Worm (Caenorhabditis elegans) whole organism, L1 larva: ENCODE data around the gene pnn-1.

Experiments used
- C04F5.9 ChIP-seq: sonication (generic microtip); optimal IDR thresholded peaks from 2 replicates; lab custom pipeline; 2016; ENCODE audit warnings: missing genetic modification characterization, missing compliant biosample characterization
- ama-1 ChIP-seq: fragments of 150-350 bp; optimal IDR thresholded peaks from 2 replicates; lab custom pipeline; 2014
- blmp-1 ChIP-seq: fragments of 150-350 bp; optimal IDR thresholded peaks from 2 replicates; lab custom pipeline; 2014; ENCODE audit warnings: missing biosample characterization, missing genetic modification characterization
- ceh-63 ChIP-seq: fragments of 200-800 bp; sonication (Bioruptor generic); optimal IDR thresholded peaks from 2 replicates; lab custom pipeline; 2018; ENCODE audit warnings: mild to moderate bottlenecking, missing genetic modification characterization, missing compliant biosample characterization
- ceh-8 ChIP-seq: fragments of 200-800 bp; sonication (Bioruptor generic); optimal IDR thresholded peaks from 2 replicates; lab custom pipeline; 2018; ENCODE audit warnings: mild to moderate bottlenecking, missing genetic modification characterization, moderate library complexity, missing compliant biosample characterization
- ceh-90 ChIP-seq: sonication (generic microtip); optimal IDR thresholded peaks from 2 replicates; lab custom pipeline; 2016; ENCODE audit warnings: missing genetic modification characterization, missing compliant biosample characterization
- dpl-1 ChIP-seq, 3 experiments: fragments of 150-350 bp in 2 of 3; sonication (generic microtip) in 1 of 3; optimal IDR thresholded peaks; 2 replicates each; lab custom pipeline; 2014 to 2017; ENCODE audit warnings: missing biosample characterization in 3 of 3, missing genetic modification characterization in 3 of 3, missing genetic modification reagents in 3 of 3
- efl-1 ChIP-seq, 4 experiments: fragments of 150-350 bp; optimal IDR thresholded peaks in 3 of 4; peaks in 1 of 4; 1 replicate in 1 of 4; 2 replicates in 3 of 4; lab custom pipeline; 2014; ENCODE audit warnings: missing biosample characterization in 2 of 4, missing genetic modification characterization in 2 of 4, missing genetic modification reagents in 2 of 4
- efl-3 ChIP-seq: fragments of 200-800 bp; sonication (Bioruptor generic); optimal IDR thresholded peaks from 2 replicates; lab custom pipeline; 2018; ENCODE audit warnings: mild to moderate bottlenecking, missing genetic modification characterization, missing compliant biosample characterization
- egl-13 ChIP-seq: sonication (generic microtip); optimal IDR thresholded peaks from 2 replicates; lab custom pipeline; 2016; ENCODE audit warnings: missing genotype, missing genetic modification reagents, missing genetic modification characterization, missing compliant biosample characterization
- elt-2 ChIP-seq: sonication (generic microtip); optimal IDR thresholded peaks from 2 replicates; lab custom pipeline; 2016; ENCODE audit warnings: missing genetic modification characterization, mild to moderate bottlenecking, inconsistent platforms, missing compliant biosample characterization, missing genetic modification reagents
- elt-3 ChIP-seq, 6 experiments: fragments of 150-350 bp in 1 of 6; sonication (generic microtip); optimal IDR thresholded peaks; 2 replicates each; lab custom pipeline; 2017 to 2018; ENCODE audit warnings: missing biosample characterization in 6 of 6, missing genetic modification characterization in 6 of 6, inconsistent platforms in 1 of 6
- ets-5 ChIP-seq: fragments of 200-800 bp; sonication (Bioruptor generic); IDR thresholded peaks from 2 replicates; pipeline ENCODE4 v1.3.6; 2022; ENCODE audit warnings: missing genetic modification characterization, missing compliant biosample characterization
- fkh-4 ChIP-seq: sonication (generic microtip); optimal IDR thresholded peaks from 2 replicates; lab custom pipeline; 2016; ENCODE audit warnings: missing compliant biosample characterization, missing genetic modification characterization, borderline replicate concordance
- fkh-8 ChIP-seq: sonication (generic microtip); optimal IDR thresholded peaks from 2 replicates; lab custom pipeline; 2016; ENCODE audit warnings: mild to moderate bottlenecking, missing genetic modification characterization, missing compliant biosample characterization
- fos-1 ChIP-seq: fragments of 150-350 bp; optimal IDR thresholded peaks from 2 replicates; lab custom pipeline; 2014; ENCODE audit warnings: missing biosample characterization, missing genetic modification characterization
- grh-1 ChIP-seq: fragments of 200-800 bp; sonication (Bioruptor generic); IDR thresholded peaks from 2 replicates; pipeline ENCODE4 v1.3.6; 2022; ENCODE audit warnings: missing genetic modification reagents, missing genetic modification characterization, missing compliant biosample characterization
- lin-13 ChIP-seq: fragments of 150-350 bp; optimal IDR thresholded peaks from 2 replicates; lab custom pipeline; 2014; ENCODE audit warnings: missing biosample characterization, missing genetic modification reagents, missing genetic modification characterization
- lin-14 ChIP-seq: fragments of 200-800 bp; sonication (Bioruptor generic); optimal IDR thresholded peaks from 2 replicates; lab custom pipeline; 2018; ENCODE audit warnings: mild to moderate bottlenecking, missing genetic modification characterization, moderate library complexity, missing compliant biosample characterization
- lin-35 ChIP-seq, 2 experiments: fragments of 150-350 bp; optimal IDR thresholded peaks; 2 replicates each; lab custom pipeline; 2014; ENCODE audit warnings: missing biosample characterization in 2 of 2, missing genetic modification characterization in 2 of 2, missing genetic modification reagents in 2 of 2
- lsy-2 ChIP-seq, 2 experiments: fragments of 150-350 bp; optimal IDR thresholded peaks; 2 replicates each; lab custom pipeline; 2014; ENCODE audit warnings: missing biosample characterization in 2 of 2, missing genetic modification characterization in 2 of 2
- mab-9 ChIP-seq: fragments of 200-800 bp; sonication (Bioruptor generic); IDR thresholded peaks from 2 replicates; pipeline ENCODE4 v1.3.6; 2022; ENCODE audit warnings: missing genetic modification reagents, missing genetic modification characterization, missing compliant biosample characterization
- mdl-1 ChIP-seq, 2 experiments: fragments of 150-350 bp; optimal IDR thresholded peaks; 2 replicates each; lab custom pipeline; 2014 to 2017; ENCODE audit warnings: missing biosample characterization in 2 of 2, missing genetic modification characterization in 2 of 2, inconsistent platforms in 1 of 2
- mef-2 ChIP-seq: fragments of 150-350 bp; optimal IDR thresholded peaks from 2 replicates; lab custom pipeline; 2014; ENCODE audit warnings: missing biosample characterization, missing genetic modification characterization
- nhr-12 ChIP-seq: sonication (generic microtip); optimal IDR thresholded peaks from 2 replicates; lab custom pipeline; 2017; ENCODE audit warnings: missing biosample characterization, missing genetic modification characterization
- nhr-20 ChIP-seq: sonication (generic microtip); optimal IDR thresholded peaks from 2 replicates; lab custom pipeline; 2016; ENCODE audit warnings: mild to moderate bottlenecking, missing genetic modification characterization, missing compliant biosample characterization
- nhr-47 ChIP-seq: sonication (generic microtip); optimal IDR thresholded peaks from 2 replicates; lab custom pipeline; 2016; ENCODE audit warnings: mild to moderate bottlenecking, missing genetic modification characterization, moderate library complexity, missing compliant biosample characterization
- nhr-71 ChIP-seq: sonication (generic microtip); optimal IDR thresholded peaks from 2 replicates; lab custom pipeline; 2016; ENCODE audit warnings: mild to moderate bottlenecking, missing genetic modification characterization, moderate library complexity, missing compliant biosample characterization
- nhr-85 ChIP-seq: sonication (generic microtip); peaks from one replicate; lab custom pipeline; 2016; ENCODE audit warnings: missing genetic modification characterization, inconsistent platforms, missing compliant biosample characterization
- nhr-90 ChIP-seq: sonication (generic microtip); optimal IDR thresholded peaks from 2 replicates; lab custom pipeline; 2016; ENCODE audit warnings: mild to moderate bottlenecking, missing genetic modification characterization, missing compliant biosample characterization; ENCODE audit not compliant: poor library complexity
- pax-3 ChIP-seq: fragments of 200-800 bp; sonication (Bioruptor generic); optimal IDR thresholded peaks from 2 replicates; lab custom pipeline; 2018; ENCODE audit warnings: mild to moderate bottlenecking, missing genetic modification characterization, moderate library complexity, missing compliant biosample characterization
- snu-23 ChIP-seq: sonication (generic microtip); optimal IDR thresholded peaks from 2 replicates; lab custom pipeline; 2016; ENCODE audit warnings: missing genetic modification characterization, missing compliant biosample characterization
- sptf-1 ChIP-seq: fragments of 150-350 bp; optimal IDR thresholded peaks from 2 replicates; lab custom pipeline; 2014; ENCODE audit warnings: missing biosample characterization, missing genetic modification characterization
- swsn-7 ChIP-seq: sonication (generic microtip); optimal IDR thresholded peaks from 2 replicates; lab custom pipeline; 2016; ENCODE audit warnings: missing genetic modification characterization, missing compliant biosample characterization
- unc-30 ChIP-seq: sonication (generic microtip); optimal IDR thresholded peaks from 2 replicates; lab custom pipeline; 2017; ENCODE audit warnings: missing biosample characterization, missing genetic modification characterization
- unc-62 ChIP-seq: fragments of 150-350 bp; optimal IDR thresholded peaks from 2 replicates; lab custom pipeline; 2014; ENCODE audit warnings: missing biosample characterization, missing genetic modification reagents, missing genetic modification characterization
- unc-98 ChIP-seq: fragments of 200-800 bp; sonication (Bioruptor generic); IDR thresholded peaks from 2 replicates; pipeline ENCODE4 v1.3.6; 2022; ENCODE audit warnings: missing genetic modification characterization, missing compliant biosample characterization
- vab-15 ChIP-seq: sonication (generic microtip); optimal IDR thresholded peaks from 2 replicates; lab custom pipeline; 2017; ENCODE audit warnings: missing genotype, mild to moderate bottlenecking, missing genetic modification characterization, missing compliant biosample characterization
- xbp-1 ChIP-seq: sonication (generic microtip); optimal IDR thresholded peaks from 2 replicates; lab custom pipeline; 2016; ENCODE audit warnings: missing genetic modification characterization, missing compliant biosample characterization
- ztf-4 ChIP-seq: fragments of 150-350 bp; optimal IDR thresholded peaks from 2 replicates; lab custom pipeline; 2014; ENCODE audit warnings: missing biosample characterization, missing genetic modification characterization

Gene pnn-1

ce11 chrV:12943399-12943798, 27.5 kb upstream of the pnn-1 start:
- TF ChIP-seq nhr-90 (tag; lab: Kevin White, UChicago): no peak
- TF ChIP-seq ztf-4 (tag; lab: Kevin White, UChicago): no peak
- no peak for TF ChIP-seq sptf-1
- TF ChIP-seq fkh-4 (tag; lab: Kevin White, UChicago): no peak
- no peak for TF ChIP-seq pax-3 (tag; lab: Kevin White, UChicago)
- no peak for TF ChIP-seq ceh-8 (GFP tag; lab: Kevin White, UChicago)
- no peak for TF ChIP-seq blmp-1
- no peak for TF ChIP-seq unc-62
- TF ChIP-seq unc-98 (GFP tag; lab: Robert Waterston, UW): no peak
- no peak for TF ChIP-seq mdl-1 (tag; optimal IDR thresholded peaks at IDR 0.05; lab: Kevin White, UChicago)
- TF ChIP-seq lsy-2 (tag; optimal IDR thresholded peaks at IDR 0.05; lab: Kevin White, UChicago): no peak
- TF ChIP-seq lin-14 (GFP tag; lab: Kevin White, UChicago): no peak
- TF ChIP-seq efl-1 (optimal IDR thresholded peaks at IDR 0.05; lab: Kevin White, UChicago): no peak
- TF ChIP-seq efl-1 (GFP tag; optimal IDR thresholded peaks at IDR 0.05 in 1 of 2; lab: Kevin White, UChicago): no peak
- TF ChIP-seq nhr-47 (tag; lab: Kevin White, UChicago): no peak
- TF ChIP-seq xbp-1: no peak

- TF ChIP-seq fkh-4 (tag; lab: Kevin White, UChicago): no peak
- TF ChIP-seq nhr-90 (tag; lab: Kevin White, UChicago): no peak
- no peak for TF ChIP-seq C04F5.9 (tag; lab: Kevin White, UChicago)
- TF ChIP-seq nhr-47 (tag; lab: Kevin White, UChicago): no peak
- TF ChIP-seq fos-1 (tag; lab: Kevin White, UChicago): no peak
- TF ChIP-seq dpl-1 (GFP tag; optimal IDR thresholded peaks at IDR 0.05; lab: Kevin White, UChicago): no peak
- TF ChIP-seq nhr-71 (tag; lab: Kevin White, UChicago): no peak
- no peak for TF ChIP-seq ztf-4 (tag; lab: Kevin White, UChicago)
- no peak for TF ChIP-seq sptf-1
- no peak for TF ChIP-seq ceh-90 (tag; lab: Kevin White, UChicago)
- no peak for TF ChIP-seq mab-9 (GFP tag; lab: Robert Waterston, UW)
These were observed 26.7 kb upstream of the pnn-1 start, which contains the start of gene T16G1.3 for ce11 chrV:12944229-12944628. TSS of gene T16G1.3 (minus strand) at chrV:12944329.

- no peak for TF ChIP-seq ama-1 (lab: Kevin White, UChicago)
- peak; percentile 62 for TF ChIP-seq nhr-85 (tag; lab: Kevin White, UChicago)
- TF ChIP-seq, all 84 proteins: peak for 1
These were observed 26.1 kb upstream of the pnn-1 start, which contains the start of gene grl-2 for ce11 chrV:12944775-12945174. TSS of gene grl-2 (plus strand) at chrV:12945075.

- no peak for TF ChIP-seq mef-2 (tag; lab: Kevin White, UChicago)
- no peak for TF ChIP-seq lin-13 (GFP tag; lab: Kevin White, UChicago)
- TF ChIP-seq swsn-7 (tag; lab: Kevin White, UChicago): no peak
- no peak for TF ChIP-seq efl-1 (optimal IDR thresholded peaks at IDR 0.05; lab: Kevin White, UChicago)
- no peak for TF ChIP-seq efl-1 (GFP tag; optimal IDR thresholded peaks at IDR 0.05 in 1 of 2; lab: Kevin White, UChicago)
- no peak for TF ChIP-seq sptf-1
- TF ChIP-seq, all 84 proteins: peak for 0
These were observed 21.3 kb upstream of the pnn-1 start, which contains the start of gene T16G1.13 for ce11 chrV:12949607-12950006. TSS of gene T16G1.13 (plus strand) at chrV:12949907.

- no peak for TF ChIP-seq nhr-12
- TF ChIP-seq ceh-63 (GFP tag; lab: Kevin White, UChicago): no peak
- TF ChIP-seq elt-3 (tag; optimal IDR thresholded peaks at IDR 0.05; lab: Kevin White, UChicago): peak in 1 of 6 experiments; percentile 6
- peak; percentile 19 for TF ChIP-seq swsn-7 (tag; lab: Kevin White, UChicago)
- TF ChIP-seq elt-2 (tag; lab: Kevin White, UChicago): no peak
- peak; percentile 25 for TF ChIP-seq nhr-20
- TF ChIP-seq ceh-8 (GFP tag; lab: Kevin White, UChicago): no peak
- TF ChIP-seq mab-9 (GFP tag; lab: Robert Waterston, UW): no peak
- TF ChIP-seq ets-5 (GFP tag; lab: Robert Waterston, UW): no peak
- no peak for TF ChIP-seq vab-15 (tag; lab: Kevin White, UChicago)
- TF ChIP-seq fkh-8: no peak
- TF ChIP-seq unc-30 (tag; lab: Kevin White, UChicago): no peak
- TF ChIP-seq efl-3 (GFP tag; lab: Kevin White, UChicago): no peak
- no peak for TF ChIP-seq grh-1 (GFP tag; lab: Robert Waterston, UW)
- no peak for TF ChIP-seq nhr-90 (tag; lab: Kevin White, UChicago)
- no peak for TF ChIP-seq egl-13 (tag; lab: Kevin White, UChicago)
- peak; percentile 52 to 56 for TF ChIP-seq lin-35 (GFP tag; optimal IDR thresholded peaks at IDR 0.05; lab: Kevin White, UChicago)
- TF ChIP-seq snu-23: peak; percentile 56
- TF ChIP-seq unc-62: no peak
- TF ChIP-seq unc-98 (GFP tag; lab: Robert Waterston, UW): no peak
- TF ChIP-seq mef-2 (tag; lab: Kevin White, UChicago): no peak
- no peak for TF ChIP-seq C04F5.9 (tag; lab: Kevin White, UChicago)
These were observed 19.9 kb upstream of the pnn-1 start, which contains the start of the genes T16G1.9 and T16G1.18 for ce11 chrV:12950812-12951528. TSS of gene T16G1.9 (minus strand) at chrV:12950862. TSS of gene T16G1.18 (plus strand) at chrV:12951304.
